Fruit fly (Drosophila melanogaster) whole organism, embryonic: ENCODE results near the gene MtnE.
A peak's percentile ranks its signal among the peaks of the same experiment; 100 is the strongest.

Source experiments
- Adf1 ChIP-seq: fragments of 200-800 bp; sonication (Bioruptor generic); IDR thresholded peaks from 2 replicates; pipeline ENCODE4 v1.3.6; 2022; ENCODE audit warnings: missing biosample characterization, missing genetic modification characterization
- Atf-2 ChIP-seq: fragments of 200-800 bp; sonication (Bioruptor generic); optimal IDR thresholded peaks from 2 replicates; lab custom pipeline; 2016; ENCODE audit warnings: missing biosample characterization, missing genetic modification characterization
- CG10979 ChIP-seq: fragments of 200-800 bp; sonication (Bioruptor generic); optimal IDR thresholded peaks from 2 replicates; lab custom pipeline; 2018; ENCODE audit warnings: missing biosample characterization, mild to moderate bottlenecking, missing genetic modification characterization, moderate library complexity
- CG11723 ChIP-seq: fragments of 200-800 bp; sonication (Bioruptor generic); optimal IDR thresholded peaks from 2 replicates; lab custom pipeline; 2017; ENCODE audit warnings: missing biosample characterization, mild to moderate bottlenecking, missing genetic modification characterization
- CG12071 ChIP-seq: fragments of 200-800 bp; sonication (Bioruptor generic); optimal IDR thresholded peaks from 3 replicates; lab custom pipeline; 2018; ENCODE audit warnings: missing biosample characterization, mild to moderate bottlenecking, missing genetic modification characterization
- CG14050 ChIP-seq: fragments of 200-800 bp; sonication (Bioruptor generic); IDR thresholded peaks from 3 replicates; pipeline ENCODE4 v1.3.6; 2022; ENCODE audit warnings: missing biosample characterization, missing genetic modification characterization
- CG1529 ChIP-seq: fragments of 200-800 bp; sonication (Bioruptor generic); optimal IDR thresholded peaks from 3 replicates; lab custom pipeline; 2018; ENCODE audit warnings: missing biosample characterization, missing genetic modification characterization
- CG15696 ChIP-seq: fragments of 200-800 bp; sonication (Bioruptor generic); optimal IDR thresholded peaks from 2 replicates; lab custom pipeline; 2019; ENCODE audit warnings: missing biosample characterization, mild to moderate bottlenecking, missing genetic modification characterization, moderate library complexity
- CG1603 ChIP-seq: fragments of 200-800 bp; sonication (Bioruptor generic); optimal IDR thresholded peaks from 2 replicates; lab custom pipeline; 2019; ENCODE audit warnings: missing biosample characterization, mild to moderate bottlenecking, missing genetic modification characterization, moderate library complexity
- CG17912 ChIP-seq: fragments of 200-800 bp; sonication (Bioruptor generic); optimal IDR thresholded peaks from 2 replicates; lab custom pipeline; 2018; ENCODE audit warnings: missing biosample characterization, mild to moderate bottlenecking, missing genetic modification characterization
- CG2202 ChIP-seq: fragments of 200-800 bp; sonication (Bioruptor generic); optimal IDR thresholded peaks from 2 replicates; lab custom pipeline; 2018; ENCODE audit warnings: missing biosample characterization, mild to moderate bottlenecking, missing genetic modification characterization
- CG2875 ChIP-seq: fragments of 200-800 bp; sonication (Bioruptor generic); optimal IDR thresholded peaks from 2 replicates; lab custom pipeline; 2017; ENCODE audit warnings: missing biosample characterization, mild to moderate bottlenecking, missing genetic modification characterization, missing genetic modification reagents
- CG2889 ChIP-seq: fragments of 200-800 bp; sonication (Bioruptor generic); IDR thresholded peaks from 3 replicates; pipeline ENCODE4 v1.3.6; 2022; ENCODE audit warnings: missing biosample characterization, missing genetic modification characterization
- CG33557 ChIP-seq: fragments of 200-800 bp; sonication (Bioruptor generic); optimal IDR thresholded peaks from 2 replicates; lab custom pipeline; 2019; ENCODE audit warnings: missing biosample characterization, mild to moderate bottlenecking, missing genetic modification characterization, moderate library complexity
- CG34376 ChIP-seq: fragments of 200-800 bp; sonication (Bioruptor generic); optimal IDR thresholded peaks from 2 replicates; lab custom pipeline; 2018; ENCODE audit warnings: missing biosample characterization, mild to moderate bottlenecking, missing genetic modification characterization
- CG6813 ChIP-seq: fragments of 200-800 bp; sonication (Bioruptor generic); optimal IDR thresholded peaks from 2 replicates; lab custom pipeline; 2017; ENCODE audit warnings: missing biosample characterization, missing genetic modification characterization, mild to moderate bottlenecking, moderate library complexity, missing genetic modification reagents
- CG8290 ChIP-seq, 3 experiments: fragments of 200-800 bp; sonication (Bioruptor generic); optimal IDR thresholded peaks; 2 replicates each; lab custom pipeline; 2016 to 2019; ENCODE audit warnings: missing biosample characterization in 3 of 3, missing genetic modification characterization in 3 of 3, mild to moderate bottlenecking in 2 of 3, moderate library complexity in 1 of 3
- CG9437 ChIP-seq: fragments of 200-800 bp; sonication (Bioruptor generic); optimal IDR thresholded peaks from 2 replicates; lab custom pipeline; 2018; ENCODE audit warnings: missing biosample characterization, mild to moderate bottlenecking, missing genetic modification characterization
- Lhr ChIP-seq: fragments of 200-800 bp; sonication (Bioruptor generic); optimal IDR thresholded peaks from 3 replicates; lab custom pipeline; 2017; ENCODE audit warnings: mild to moderate bottlenecking, missing biosample characterization, missing genetic modification reagents, missing genetic modification characterization
- Mes4 ChIP-seq: fragments of 200-800 bp; sonication (Bioruptor generic); optimal IDR thresholded peaks from 2 replicates; lab custom pipeline; 2016; ENCODE audit warnings: missing biosample characterization, missing genetic modification characterization
- Ravus ChIP-seq: fragments of 200-800 bp; sonication (Bioruptor generic); IDR thresholded peaks from 2 replicates; pipeline ENCODE4 v1.3.6; 2022; ENCODE audit warnings: missing biosample characterization, missing genetic modification characterization
- al ChIP-seq: fragments of 200-800 bp; sonication (Bioruptor generic); IDR thresholded peaks from 2 replicates; pipeline ENCODE4 v1.3.6; 2022; ENCODE audit warnings: missing biosample characterization, missing genetic modification characterization
- ato ChIP-seq: fragments of 200-800 bp; sonication (Bioruptor generic); IDR thresholded peaks from 2 replicates; pipeline ENCODE4 v1.3.6; 2022; ENCODE audit warnings: missing biosample characterization, missing genetic modification characterization; ENCODE audit not compliant: partially characterized antibody
- bbx ChIP-seq: fragments of 200-800 bp; sonication (Bioruptor generic); IDR thresholded peaks from 2 replicates; pipeline ENCODE4 v1.3.6; 2022; ENCODE audit warnings: missing biosample characterization, missing genetic modification characterization; ENCODE audit not compliant: partially characterized antibody
- cas ChIP-seq: fragments of 200-800 bp; sonication (Bioruptor generic); IDR thresholded peaks from 2 replicates; pipeline ENCODE4 v1.3.6; 2022; ENCODE audit warnings: missing biosample characterization, missing genetic modification characterization
- cato ChIP-seq: fragments of 200-800 bp; sonication (Bioruptor generic); optimal IDR thresholded peaks from 2 replicates; lab custom pipeline; 2016; ENCODE audit warnings: missing biosample characterization, missing genetic modification characterization, borderline replicate concordance
- cg ChIP-seq: fragments of 200-800 bp; sonication (Bioruptor generic); optimal IDR thresholded peaks from 3 replicates; lab custom pipeline; 2019; ENCODE audit warnings: missing biosample characterization, mild to moderate bottlenecking, missing genetic modification characterization, moderate library complexity
- dm ChIP-seq: fragments of 200-800 bp; sonication (Bioruptor generic); optimal IDR thresholded peaks from 3 replicates; lab custom pipeline; 2016; ENCODE audit warnings: missing biosample characterization, missing genetic modification characterization
- dmrt11E ChIP-seq: fragments of 200-800 bp; sonication (Bioruptor generic); optimal IDR thresholded peaks from 3 replicates; lab custom pipeline; 2018; ENCODE audit warnings: missing biosample characterization, mild to moderate bottlenecking, missing genetic modification characterization, moderate library complexity
- emc ChIP-seq: fragments of 200-800 bp; sonication (Bioruptor generic); optimal IDR thresholded peaks from 2 replicates; lab custom pipeline; 2016; ENCODE audit warnings: missing biosample characterization, missing genetic modification characterization
- eve ChIP-seq, 2 experiments: fragments of >200 bp; optimal IDR thresholded peaks; 2 replicates each; lab custom pipeline; 2017; ENCODE audit warnings: missing biosample characterization in 2 of 2, missing genetic modification characterization in 2 of 2
- ewg ChIP-seq: fragments of 200-800 bp; sonication (Bioruptor generic); optimal IDR thresholded peaks from 3 replicates; lab custom pipeline; 2017; ENCODE audit warnings: mild to moderate bottlenecking, missing biosample characterization, missing genetic modification reagents, missing genetic modification characterization
- exex ChIP-seq: fragments of 200-800 bp; sonication (Bioruptor generic); optimal IDR thresholded peaks from 4 replicates; lab custom pipeline; 2018; ENCODE audit warnings: missing biosample characterization, mild to moderate bottlenecking, missing genetic modification characterization, moderate library complexity
- ftz-f1 ChIP-seq: fragments of 200-800 bp; sonication (Bioruptor generic); optimal IDR thresholded peaks from 2 replicates; lab custom pipeline; 2016; ENCODE audit warnings: missing biosample characterization, missing genetic modification characterization
- gem ChIP-seq: fragments of 200-800 bp; sonication (Bioruptor generic); optimal IDR thresholded peaks from 2 replicates; lab custom pipeline; 2019; ENCODE audit warnings: missing biosample characterization, mild to moderate bottlenecking, missing genetic modification characterization, moderate library complexity
- gro ChIP-seq: fragments of 200-800 bp; sonication (Bioruptor generic); optimal IDR thresholded peaks from 2 replicates; lab custom pipeline; 2016; ENCODE audit warnings: missing biosample characterization, missing genetic modification characterization
- inv ChIP-seq: fragments of 200-800 bp; sonication (Bioruptor generic); IDR thresholded peaks from 2 replicates; pipeline ENCODE4 v1.3.6; 2022; ENCODE audit warnings: missing biosample characterization, missing genetic modification characterization; ENCODE audit not compliant: partially characterized antibody
- kay ChIP-seq: fragments of 200-800 bp; sonication (Bioruptor generic); optimal IDR thresholded peaks from 2 replicates; lab custom pipeline; 2016; ENCODE audit warnings: missing biosample characterization, missing genetic modification characterization
- lola ChIP-seq, 3 experiments: fragments of >200 bp in 2 of 3; fragments of 200-800 bp in 1 of 3; sonication (Bioruptor generic) in 1 of 3; optimal IDR thresholded peaks; 2 replicates each; lab custom pipeline; 2017 to 2019; ENCODE audit warnings: missing biosample characterization in 3 of 3, missing genetic modification characterization in 3 of 3, mild to moderate bottlenecking in 1 of 3, moderate library complexity in 1 of 3
- lov ChIP-seq, 2 experiments: fragments of 200-800 bp in 1 of 2; fragments of >200 bp in 1 of 2; sonication (Bioruptor generic) in 1 of 2; IDR thresholded peaks in 1 of 2; optimal IDR thresholded peaks in 1 of 2; 2 replicates in 1 of 2; 3 replicates in 1 of 2; pipeline versions ENCODE4 v1.3.6 to Lab custom; 2017 to 2022; ENCODE audit warnings: missing biosample characterization in 1 of 2, missing genetic modification characterization in 1 of 2
- maf-S ChIP-seq: fragments of 200-800 bp; sonication (Bioruptor generic); optimal IDR thresholded peaks from 2 replicates; lab custom pipeline; 2016; ENCODE audit warnings: missing biosample characterization, missing genetic modification characterization
- org-1 ChIP-seq: fragments of 200-800 bp; sonication (Bioruptor generic); optimal IDR thresholded peaks from 2 replicates; lab custom pipeline; 2017; ENCODE audit warnings: missing biosample characterization, missing genetic modification characterization
- row ChIP-seq: fragments of 200-800 bp; sonication (Bioruptor generic); IDR thresholded peaks from 3 replicates; pipeline ENCODE4 v1.3.6; 2022; ENCODE audit warnings: missing biosample characterization, missing genetic modification characterization
- salm ChIP-seq: fragments of 200-800 bp; sonication (Bioruptor generic); optimal IDR thresholded peaks from 2 replicates; lab custom pipeline; 2018; ENCODE audit warnings: missing biosample characterization, mild to moderate bottlenecking, missing genetic modification characterization
- stwl ChIP-seq: fragments of 200-800 bp; sonication (Bioruptor generic); optimal IDR thresholded peaks from 3 replicates; lab custom pipeline; 2018; ENCODE audit warnings: missing biosample characterization, mild to moderate bottlenecking, missing genetic modification characterization, moderate library complexity
- tll ChIP-seq, 2 experiments: fragments of 200-800 bp in 1 of 2; fragments of >200 bp in 1 of 2; sonication (Bioruptor generic) in 1 of 2; optimal IDR thresholded peaks; 2 replicates each; lab custom pipeline; 2017 to 2019; ENCODE audit warnings: missing biosample characterization in 2 of 2, missing genetic modification characterization in 2 of 2, mild to moderate bottlenecking in 1 of 2, moderate library complexity in 1 of 2
- trh ChIP-seq: fragments of 200-800 bp; sonication (Bioruptor generic); optimal IDR thresholded peaks from 2 replicates; lab custom pipeline; 2016; ENCODE audit warnings: missing biosample characterization, missing genetic modification characterization
- twi ChIP-seq: fragments of 200-800 bp; optimal IDR thresholded peaks from 2 replicates; lab custom pipeline; 2019; ENCODE audit warnings: missing biosample characterization, mild to moderate bottlenecking, missing genetic modification characterization, moderate library complexity
- wek ChIP-seq: fragments of 200-800 bp; sonication (Bioruptor generic); optimal IDR thresholded peaks from 3 replicates; lab custom pipeline; 2018; ENCODE audit warnings: missing biosample characterization, mild to moderate bottlenecking, missing genetic modification characterization, moderate library complexity

The MtnE gene

dm6 chr3R:20548255-20548654 is 13.8 kb upstream of the MtnE start:
- TF ChIP-seq inv (no peak), bbx (no peak), CG34376 (peak; percentile 22), CG12071 (no peak), row (no peak), lov (optimal IDR thresholded peaks at IDR 0.05; lab: Kevin White, UChicago) (no peak), lov (GFP tag; IDR thresholded peaks at IDR 0.05; lab: Robert Waterston, UW) (0 out of 3 replicates have a peak, but pooled peaks have one; percentile 30), org-1 (GFP tag; lab: Kevin White, UChicago) (peak; percentile 10), CG2875 (GFP tag; lab: Kevin White, UChicago) (peak; percentile 13), cato (GFP tag; lab: Kevin White, UChicago) (no peak), cas (GFP tag; lab: Robert Waterston, UW) (no peak), kay (no peak), trh (GFP tag; lab: Kevin White, UChicago) (no peak), CG2202 (tag; lab: Kevin White, UChicago) (peak; percentile 51), dmrt11E (tag; lab: Kevin White, UChicago) (peak; percentile 75), Lhr (GFP tag; lab: Kevin White, UChicago) (peak; percentile 16), CG17912 (GFP tag; lab: Kevin White, UChicago) (no peak), maf-S (GFP tag; lab: Kevin White, UChicago) (no peak), CG11723 (GFP tag; lab: Kevin White, UChicago) (no peak), al (no peak), CG33557 (GFP tag; lab: Kevin White, UChicago) (peak; percentile 32), CG1529 (GFP tag; lab: Kevin White, UChicago) (no peak), cg (GFP tag; lab: Kevin White, UChicago) (peak; percentile 20), CG2889 (GFP tag; lab: Robert Waterston, UW) (no peak), Mes4 (GFP tag; lab: Kevin White, UChicago) (no peak), Atf-2 (no peak), ewg (no peak), twi (tag; lab: Kevin White, UChicago) (no peak), CG14050 (no peak), CG10979 (tag; lab: Kevin White, UChicago) (peak; percentile 12), emc (GFP tag; lab: Kevin White, UChicago) (no peak), ato (GFP tag; lab: Robert Waterston, UW) (no peak), CG15696 (tag; lab: Kevin White, UChicago) (peak; percentile 76), gem (peak; percentile 37), salm (tag; lab: Kevin White, UChicago) (no peak), CG6813 (GFP tag; lab: Kevin White, UChicago) (peak; percentile 38), tll (GFP tag; optimal IDR thresholded peaks at IDR 0.05; lab: Kevin White, UChicago) (no peak), wek (GFP tag; lab: Kevin White, UChicago) (peak; percentile 1), ftz-f1 (GFP tag; lab: Kevin White, UChicago) (no peak), Adf1 (GFP tag; lab: Robert Waterston, UW) (no peak), lola (GFP tag; optimal IDR thresholded peaks at IDR 0.05; lab: Kevin White, UChicago) (peak in 1 of 3 experiments; percentile 35), gro (GFP tag; lab: Kevin White, UChicago) (peak; percentile 34), eve (GFP tag; optimal IDR thresholded peaks at IDR 0.05; lab: Kevin White, UChicago) (peak in 1 of 2 experiments; percentile 2), CG8290 (GFP tag; optimal IDR thresholded peaks at IDR 0.05; lab: Kevin White, UChicago) (no peak), CG8290 (tag; optimal IDR thresholded peaks at IDR 0.05; lab: Kevin White, UChicago) (peak in 1 of 2 experiments; percentile 22), Ravus (no peak), CG1603 (tag; lab: Kevin White, UChicago) (peak; percentile 62), CG9437 (GFP tag; lab: Kevin White, UChicago) (no peak), dm (GFP tag; lab: Kevin White, UChicago) (no peak), stwl (peak; percentile 19), exex (peak; percentile 37)
